Worm (Caenorhabditis elegans) whole organism, L4 larva: ENCODE measurements around the gene C06H5.6.

Experiments
- fkh-10 ChIP-seq: fragments of 150-350 bp; optimal IDR thresholded peaks from 2 replicates; lab custom pipeline; 2014; ENCODE audit warnings: missing biosample characterization, missing genetic modification reagents, missing genetic modification characterization
- skn-1 ChIP-seq: fragments of 150-350 bp; optimal IDR thresholded peaks from 2 replicates; lab custom pipeline; 2014; ENCODE audit warnings: missing biosample characterization, missing genetic modification characterization
- unc-39 ChIP-seq: sonication (generic microtip); optimal IDR thresholded peaks from 2 replicates; lab custom pipeline; 2017; ENCODE audit warnings: missing biosample characterization, missing genetic modification characterization
- zfp-3 ChIP-seq: fragments of 200-800 bp; sonication (Bioruptor generic); conservative IDR thresholded peaks from 2 replicates; pipeline ENCODE4 v1.3.6; 2022; ENCODE audit warnings: missing genetic modification reagents, missing genetic modification characterization, missing compliant biosample characterization
- zip-2 ChIP-seq: fragments of 150-350 bp; optimal IDR thresholded peaks from 2 replicates; lab custom pipeline; 2014; ENCODE audit warnings: missing biosample characterization, missing genetic modification characterization

DNA sequence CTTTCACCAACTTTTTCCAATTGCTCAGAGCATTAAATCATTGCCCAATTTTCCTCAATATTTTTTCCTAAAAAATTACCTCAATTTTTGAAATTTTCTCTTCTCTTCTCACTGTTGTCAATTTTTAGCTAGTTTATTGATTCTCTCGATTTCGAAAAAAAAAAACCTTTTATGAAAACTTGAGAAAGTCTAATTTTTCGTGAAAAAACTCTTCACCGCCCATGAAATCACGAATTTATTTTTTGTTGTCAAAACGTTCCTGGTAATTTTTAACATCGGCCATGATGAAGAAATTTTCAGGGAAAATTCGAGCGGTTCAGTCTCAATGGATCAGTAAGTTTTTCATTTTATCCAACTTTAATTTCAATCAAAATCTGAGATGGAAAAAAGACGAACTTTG lies 10.7 kb upstream of the C06H5.6 start, which contains the start of gene fbxa-157:
- no peak for TF ChIP-seq unc-39 (tag; lab: Kevin White, UChicago)
- no peak for TF ChIP-seq fkh-10 (GFP tag; lab: Kevin White, UChicago)
- TF ChIP-seq zip-2 (tag; lab: Kevin White, UChicago), result no peak
- no peak for TF ChIP-seq zfp-3 (GFP tag; lab: Robert Waterston, UW)
- TF ChIP-seq skn-1 (tag; lab: Kevin White, UChicago), result no peak
